Worm (Caenorhabditis elegans) whole organism, young adult: ENCODE measurements around the gene F23F1.6.

Experiments used
- B0035.1 ChIP-seq: sonication (generic microtip); optimal IDR thresholded peaks from 2 replicates; lab custom pipeline; 2016; ENCODE audit warnings: missing genetic modification characterization, mild to moderate bottlenecking, missing compliant biosample characterization, missing genotype, missing genetic modification reagents
- B0261.1 ChIP-seq: sonication (generic microtip); optimal IDR thresholded peaks from 2 replicates; lab custom pipeline; 2016; ENCODE audit warnings: mild to moderate bottlenecking, missing genetic modification characterization, moderate library complexity, missing compliant biosample characterization
- attf-5 ChIP-seq: fragments of 200-800 bp; sonication (Bioruptor generic); optimal IDR thresholded peaks from 2 replicates; lab custom pipeline; 2018; ENCODE audit warnings: mild to moderate bottlenecking, missing genetic modification characterization, missing compliant biosample characterization
- fkh-3 ChIP-seq: sonication (generic microtip); optimal IDR thresholded peaks from 2 replicates; lab custom pipeline; 2016; ENCODE audit warnings: mild to moderate bottlenecking, missing genetic modification characterization, missing compliant biosample characterization
- madf-8 ChIP-seq: fragments of 200-800 bp; sonication (Bioruptor generic); conservative IDR thresholded peaks from 2 replicates; pipeline ENCODE4 v1.3.6; 2022; ENCODE audit warnings: missing genetic modification reagents, missing genetic modification characterization, missing compliant biosample characterization
- pha-4 ChIP-seq: fragments of 150-350 bp; sonication (generic microtip); optimal IDR thresholded peaks from 2 replicates; lab custom pipeline; 2014; ENCODE audit warnings: missing biosample characterization, missing genetic modification reagents, missing genetic modification characterization
- ztf-28 ChIP-seq: fragments of 200-800 bp; sonication (Bioruptor generic); IDR thresholded peaks from 2 replicates; pipeline ENCODE4 v1.3.6; 2022; ENCODE audit warnings: missing genetic modification reagents, missing genetic modification characterization, missing compliant biosample characterization

- no peak for TF ChIP-seq pha-4
- TF ChIP-seq B0035.1, result no peak
- TF ChIP-seq madf-8 (GFP tag; lab: Robert Waterston, UW), result no peak
- TF ChIP-seq attf-5 (GFP tag; lab: Kevin White, UChicago), result no peak
- no peak for TF ChIP-seq ztf-28 (GFP tag; lab: Robert Waterston, UW)
- no peak for TF ChIP-seq fkh-3 (tag; lab: Kevin White, UChicago)
- no peak for TF ChIP-seq B0261.1
Observed at ce11 chrII:19238-19637, 17.9 kb downstream of the F23F1.6 start, which contains the start of gene gmeb-1.
